Fruit fly (Drosophila melanogaster): ENCODE measurements around the gene CG33169.

The CG33169 gene

dm6 chr3L:22898444-22898843 is 34.8 kb downstream of the CG33169 start, which contains the start of gene CG11131:
Gene CG11131, plus strand, starts transcription at chr3L:22898744.
- TF ChIP-seq CG8301 (tag; optimal IDR thresholded peaks at IDR 0.05) = no peak
- TF ChIP-seq CG9948 (tag; optimal IDR thresholded peaks at IDR 0.05) = no peak
- no peak for TF ChIP-seq D1 (tag; optimal IDR thresholded peaks at IDR 0.05)
- TF ChIP-seq Ets98B (GFP tag; IDR thresholded peaks at IDR 0.05) = no peak
- TF ChIP-seq CG13204 (GFP tag; optimal IDR thresholded peaks at IDR 0.05) = no peak
- no peak for TF ChIP-seq EcR (GFP tag; optimal IDR thresholded peaks at IDR 0.05)
- TF ChIP-seq Snoo (tag; optimal IDR thresholded peaks at IDR 0.05) = no peak
- no peak for TF ChIP-seq CG8159 (tag; optimal IDR thresholded peaks at IDR 0.05)
- TF ChIP-seq CG14655 (GFP tag; optimal IDR thresholded peaks at IDR 0.05) = no peak
- no peak for TF ChIP-seq CG10348 (GFP tag; IDR thresholded peaks at IDR 0.05)
- TF ChIP-seq CG12605 (GFP tag; IDR thresholded peaks at IDR 0.05) = no peak

DNA sequence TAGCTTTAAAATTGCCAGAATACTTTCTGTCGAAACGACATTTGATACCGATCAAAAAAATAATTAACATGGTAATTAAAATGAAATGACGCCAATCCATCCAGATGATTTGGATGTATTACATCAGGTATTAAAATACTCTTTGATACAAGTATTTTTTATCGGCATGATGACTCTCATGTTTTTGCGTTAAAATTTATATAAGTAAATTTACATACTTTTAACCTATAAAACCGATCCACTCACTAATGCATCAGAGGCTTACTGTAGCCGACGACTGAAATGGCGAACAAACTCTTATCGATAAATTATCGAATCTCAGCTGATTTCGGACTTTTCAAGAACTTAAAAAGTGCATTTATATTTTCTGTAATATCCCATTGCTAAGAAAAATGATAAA is 37.9 kb downstream of the CG33169 start, which contains the start of gene BoYb:
Gene BoYb (plus strand): TSS at position 301 of the 400 bp plus-strand sequence.
- TF ChIP-seq fd96Ca (GFP tag; IDR thresholded peaks at IDR 0.05) (no peak), EcR (GFP tag; optimal IDR thresholded peaks at IDR 0.05) (no peak), Pif1B (GFP tag; optimal IDR thresholded peaks at IDR 0.05) (no peak), CG32121 (GFP tag; IDR thresholded peaks at IDR 0.05) (no peak), CG4496 (GFP tag; IDR thresholded peaks at IDR 0.05) (no peak), gl (tag; optimal IDR thresholded peaks at IDR 0.05) (no peak), rn (GFP tag; IDR thresholded peaks at IDR 0.05) (no peak), CG10348 (GFP tag; IDR thresholded peaks at IDR 0.05) (no peak), CG9948 (tag; optimal IDR thresholded peaks at IDR 0.05) (no peak), Snoo (tag; optimal IDR thresholded peaks at IDR 0.05) (no peak), CG8159 (tag; optimal IDR thresholded peaks at IDR 0.05) (no peak), CG15710 (tag; optimal IDR thresholded peaks at IDR 0.05) (no peak), Pif1A (GFP tag; optimal IDR thresholded peaks at IDR 0.05) (no peak)

- TF ChIP-seq CG8301 (tag; optimal IDR thresholded peaks at IDR 0.05) (no peak), CG4496 (GFP tag; IDR thresholded peaks at IDR 0.05) (0 out of 3 replicates have a peak, but pooled peaks have one; percentile 11)
These were observed 45.8 kb downstream of the CG33169 start for dm6 chr3L:22909325-22909904.

dm6 chr3L:22909914-22910541 is 46.4 kb downstream of the CG33169 start, which contains the start of gene CG12768:
Gene CG12768, plus strand, starts transcription at chr3L:22910491.
- peak; percentile 69 for TF ChIP-seq CG15710 (tag; optimal IDR thresholded peaks at IDR 0.05)
- no peak for TF ChIP-seq Ets98B (GFP tag; IDR thresholded peaks at IDR 0.05)
- TF ChIP-seq CG32121 (GFP tag; IDR thresholded peaks at IDR 0.05) = no peak
- TF ChIP-seq CG17806 (tag; optimal IDR thresholded peaks at IDR 0.05) = peak; percentile 40
- TF ChIP-seq CG34367 (tag; optimal IDR thresholded peaks at IDR 0.05) = peak; percentile 24
- peak; percentile 66 for TF ChIP-seq CG4496 (GFP tag; IDR thresholded peaks at IDR 0.05)
- peak; percentile 79 for TF ChIP-seq CG8159 (tag; optimal IDR thresholded peaks at IDR 0.05)
- TF ChIP-seq CG8301 (tag; optimal IDR thresholded peaks at IDR 0.05) = peak; percentile 42
- TF ChIP-seq CG10348 (GFP tag; IDR thresholded peaks at IDR 0.05) = no peak
- TF ChIP-seq CG9948 (tag; optimal IDR thresholded peaks at IDR 0.05) = peak; percentile 64
- no peak for TF ChIP-seq Pif1A (GFP tag; optimal IDR thresholded peaks at IDR 0.05)
- no peak for TF ChIP-seq CG12605 (GFP tag; IDR thresholded peaks at IDR 0.05)
- TF ChIP-seq gl (tag; optimal IDR thresholded peaks at IDR 0.05) = no peak
- TF ChIP-seq CG13204 (GFP tag; optimal IDR thresholded peaks at IDR 0.05) = no peak
- TF ChIP-seq Snoo (tag; optimal IDR thresholded peaks at IDR 0.05) = peak; percentile 45
- TF ChIP-seq CG14655 (GFP tag; optimal IDR thresholded peaks at IDR 0.05) = peak; percentile 81

Data from whole organism, pupa.